Fruit fly (Drosophila melanogaster) whole organism: ENCODE data around the gene wrm2.

Experiments
- CG8478 ChIP-seq: fragments of >200 bp; optimal IDR thresholded peaks from 2 replicates; lab custom pipeline; 2018; ENCODE audit warnings: inconsistent platforms
- Dll ChIP-seq: fragments of >200 bp; optimal IDR thresholded peaks from 2 replicates; lab custom pipeline; 2017
- EcR ChIP-seq, 2 experiments: fragments of >200 bp; optimal IDR thresholded peaks; 2 replicates each; lab custom pipeline; 2017; ENCODE audit warnings: missing biosample characterization in 2 of 2, missing genetic modification characterization in 2 of 2, missing genetic modification reagents in 2 of 2
- pan ChIP-seq: fragments of >200 bp; optimal IDR thresholded peaks from 2 replicates; lab custom pipeline; 2017
- psq ChIP-seq: fragments of >200 bp; optimal IDR thresholded peaks from 2 replicates; lab custom pipeline; 2017
- usp ChIP-seq: fragments of >200 bp; optimal IDR thresholded peaks from 2 replicates; lab custom pipeline; 2017; ENCODE audit warnings: missing biosample characterization, missing genetic modification characterization, mixed read lengths

The wrm2 gene

dm6 chr3L:7364717-7365278 is 29.8 kb upstream of the wrm2 start:
- TF ChIP-seq psq (lab: Kevin White, UChicago) (no peak), Dll (no peak), pan (lab: Kevin White, UChicago) (no peak), usp (GFP tag; lab: Kevin White, UChicago) (no peak), EcR (GFP tag; optimal IDR thresholded peaks at IDR 0.05; lab: Kevin White, UChicago) (no peak), CG8478 (lab: Kevin White, UChicago) (no peak)

dm6 chr3L:7361095-7361522 is 26.1 kb upstream of the wrm2 start:
- TF ChIP-seq psq (lab: Kevin White, UChicago) (no peak), Dll (no peak), CG8478 (lab: Kevin White, UChicago) (no peak), usp (GFP tag; lab: Kevin White, UChicago) (no peak), EcR (GFP tag; optimal IDR thresholded peaks at IDR 0.05; lab: Kevin White, UChicago) (no peak)

dm6 chr3L:7360324-7360852 is 25.4 kb upstream of the wrm2 start, which contains the start of gene Sec63:
Sec63 (plus strand) TSS chr3L:7360561.
- TF ChIP-seq usp (GFP tag; lab: Kevin White, UChicago) (no peak), pan (lab: Kevin White, UChicago) (no peak), CG8478 (lab: Kevin White, UChicago) (no peak), Dll (no peak), EcR (GFP tag; optimal IDR thresholded peaks at IDR 0.05; lab: Kevin White, UChicago) (no peak), psq (lab: Kevin White, UChicago) (no peak)

- TF ChIP-seq EcR (GFP tag; optimal IDR thresholded peaks at IDR 0.05; lab: Kevin White, UChicago), result no peak
- TF ChIP-seq CG8478 (lab: Kevin White, UChicago), result no peak
- no peak for TF ChIP-seq Dll
These were observed 24.8 kb upstream of the wrm2 start, which contains the start of gene pst for dm6 chr3L:7359827-7360323. pst (minus strand) TSS chr3L:7360263.

- TF ChIP-seq Dll (no peak), usp (GFP tag; lab: Kevin White, UChicago) (no peak), EcR (GFP tag; optimal IDR thresholded peaks at IDR 0.05; lab: Kevin White, UChicago) (no peak), psq (lab: Kevin White, UChicago) (no peak), CG8478 (lab: Kevin White, UChicago) (no peak), pan (lab: Kevin White, UChicago) (no peak)
These were observed 21.5 kb upstream of the wrm2 start, which contains the start of gene CTCF for dm6 chr3L:7356386-7357117. CTCF (minus strand) TSS chr3L:7356713.

- TF ChIP-seq usp (GFP tag; lab: Kevin White, UChicago), result no peak
- TF ChIP-seq Dll, result no peak
- TF ChIP-seq pan (lab: Kevin White, UChicago), result no peak
- TF ChIP-seq EcR (GFP tag; optimal IDR thresholded peaks at IDR 0.05; lab: Kevin White, UChicago), result no peak
- TF ChIP-seq CG8478 (lab: Kevin White, UChicago), result no peak
These were observed 14.3 kb upstream of the wrm2 start for dm6 chr3L:7349311-7349710.

dm6 chr3L:7347984-7348631 is 13.1 kb upstream of the wrm2 start, which contains the start of the genes Srp19 and qm:
Srp19 (minus strand) TSS chr3L:7348034.
qm (plus strand) TSS chr3L:7348313.
- TF ChIP-seq Dll (no peak), EcR (GFP tag; optimal IDR thresholded peaks at IDR 0.05; lab: Kevin White, UChicago) (no peak), usp (GFP tag; lab: Kevin White, UChicago) (no peak), psq (lab: Kevin White, UChicago) (no peak), pan (lab: Kevin White, UChicago) (no peak), CG8478 (lab: Kevin White, UChicago) (no peak)

dm6 chr3L:7346951-7347350 is 11.9 kb upstream of the wrm2 start, which contains the start of gene CG14834:
CG14834 (minus strand) TSS chr3L:7347123.
- TF ChIP-seq EcR (GFP tag; optimal IDR thresholded peaks at IDR 0.05; lab: Kevin White, UChicago), result no peak
- TF ChIP-seq pan (lab: Kevin White, UChicago), result no peak

- TF ChIP-seq CG8478 (lab: Kevin White, UChicago), result no peak
- no peak for TF ChIP-seq pan (lab: Kevin White, UChicago)
- no peak for TF ChIP-seq EcR (GFP tag; optimal IDR thresholded peaks at IDR 0.05; lab: Kevin White, UChicago)
- peak; percentile 12 for TF ChIP-seq Dll
- no peak for TF ChIP-seq psq (lab: Kevin White, UChicago)
- TF ChIP-seq usp (GFP tag; lab: Kevin White, UChicago), result no peak
These were observed 10.0 kb upstream of the wrm2 start, which contains the start of gene Cln7 for dm6 chr3L:7344965-7345427. Cln7 (minus strand) TSS chr3L:7345183.

dm6 chr3L:7344001-7344400 is 9.0 kb upstream of the wrm2 start:
- no peak for TF ChIP-seq EcR (GFP tag; optimal IDR thresholded peaks at IDR 0.05; lab: Kevin White, UChicago)
- TF ChIP-seq pan (lab: Kevin White, UChicago), result no peak
- no peak for TF ChIP-seq Dll
- TF ChIP-seq CG8478 (lab: Kevin White, UChicago), result no peak
- TF ChIP-seq usp (GFP tag; lab: Kevin White, UChicago), result no peak
- TF ChIP-seq psq (lab: Kevin White, UChicago), result no peak

- no peak for TF ChIP-seq usp (GFP tag; lab: Kevin White, UChicago)
These were observed 4.3 kb upstream of the wrm2 start, which contains the start of the genes lark and eco for dm6 chr3L:7339216-7339742. lark (plus strand) TSS chr3L:7339266. eco (minus strand) TSS chr3L:7339340.
